Worm (Caenorhabditis elegans): ENCODE data around the gene rabs-5.

Gene rabs-5

ce11 chrIV:8118790-8119189, 11.4 kb upstream of the rabs-5 start, which contains the start of gene F42G8.8:
F42G8.8 (plus strand) TSS chrIV:8119090.
- TF ChIP-seq ztf-29 (GFP tag; IDR thresholded peaks at IDR 0.05) = no peak
- TF ChIP-seq med-1 (GFP tag; optimal IDR thresholded peaks at IDR 0.05; ENCODE audit: insufficient read depth) = no peak
- TF ChIP-seq klf-2 (GFP tag; conservative IDR thresholded peaks at IDR 0.05) = no peak

ce11 chrIV:8115462-8115861, 8.1 kb upstream of the rabs-5 start, which contains the start of gene irld-8:
irld-8 (plus strand) TSS chrIV:8115762.
- TF ChIP-seq ztf-29 (GFP tag; IDR thresholded peaks at IDR 0.05) (no peak), ref-1 (GFP tag; conservative IDR thresholded peaks at IDR 0.05) (no peak), cog-1 (tag; optimal IDR thresholded peaks at IDR 0.05) (no peak), flt-1 (GFP tag; IDR thresholded peaks at IDR 0.05) (no peak), tab-1 (GFP tag; IDR thresholded peaks at IDR 0.05) (no peak), ztf-23 (GFP tag; IDR thresholded peaks at IDR 0.05) (no peak), T22C8.4 (GFP tag; IDR thresholded peaks at IDR 0.05) (no peak), klf-2 (GFP tag; conservative IDR thresholded peaks at IDR 0.05) (no peak), med-1 (GFP tag; optimal IDR thresholded peaks at IDR 0.05; ENCODE audit: insufficient read depth) (no peak)

- no peak for TF ChIP-seq tab-1 (GFP tag; IDR thresholded peaks at IDR 0.05)
- no peak for TF ChIP-seq ref-1 (GFP tag; conservative IDR thresholded peaks at IDR 0.05)
- no peak for TF ChIP-seq ztf-29 (GFP tag; IDR thresholded peaks at IDR 0.05)
- TF ChIP-seq klf-2 (GFP tag; conservative IDR thresholded peaks at IDR 0.05) = no peak
- no peak for TF ChIP-seq cog-1 (tag; optimal IDR thresholded peaks at IDR 0.05)
- TF ChIP-seq flt-1 (GFP tag; IDR thresholded peaks at IDR 0.05) = no peak
- no peak for TF ChIP-seq ztf-23 (GFP tag; IDR thresholded peaks at IDR 0.05)
- TF ChIP-seq med-1 (GFP tag; optimal IDR thresholded peaks at IDR 0.05; ENCODE audit: insufficient read depth) = no peak
- no peak for TF ChIP-seq T22C8.4 (GFP tag; IDR thresholded peaks at IDR 0.05)
These were observed 7.1 kb upstream of the rabs-5 start for ce11 chrIV:8114535-8114934.

DNA sequence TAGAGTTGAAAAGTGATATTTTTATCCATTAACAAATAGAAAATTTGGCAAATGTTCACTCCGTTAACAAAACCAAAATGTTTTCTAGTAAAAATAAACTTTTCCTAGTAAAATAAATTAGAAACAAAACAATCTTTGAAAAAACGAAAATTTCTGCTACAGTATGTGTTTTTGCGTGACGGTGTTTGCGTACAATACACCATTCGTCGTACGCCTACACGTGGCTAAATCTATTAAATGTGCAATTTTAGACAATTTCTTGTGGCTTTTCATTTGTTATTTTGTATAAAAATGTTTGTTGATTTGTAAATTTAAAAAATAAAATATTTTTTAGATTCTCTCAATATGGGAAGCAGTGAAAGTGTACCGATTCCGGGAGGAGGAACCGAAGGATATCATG, 5.8 kb upstream of the rabs-5 start, which contains the start of gene Y42H9AR.1:
TSS of gene Y42H9AR.1 (plus strand) at position 233 of the 400 bp plus-strand sequence.
- TF ChIP-seq ztf-23 (GFP tag; IDR thresholded peaks at IDR 0.05) (no peak), klf-2 (GFP tag; conservative IDR thresholded peaks at IDR 0.05) (no peak), ztf-29 (GFP tag; IDR thresholded peaks at IDR 0.05) (no peak), tab-1 (GFP tag; IDR thresholded peaks at IDR 0.05) (no peak), T22C8.4 (GFP tag; IDR thresholded peaks at IDR 0.05) (no peak), flt-1 (GFP tag; IDR thresholded peaks at IDR 0.05) (no peak)

DNA sequence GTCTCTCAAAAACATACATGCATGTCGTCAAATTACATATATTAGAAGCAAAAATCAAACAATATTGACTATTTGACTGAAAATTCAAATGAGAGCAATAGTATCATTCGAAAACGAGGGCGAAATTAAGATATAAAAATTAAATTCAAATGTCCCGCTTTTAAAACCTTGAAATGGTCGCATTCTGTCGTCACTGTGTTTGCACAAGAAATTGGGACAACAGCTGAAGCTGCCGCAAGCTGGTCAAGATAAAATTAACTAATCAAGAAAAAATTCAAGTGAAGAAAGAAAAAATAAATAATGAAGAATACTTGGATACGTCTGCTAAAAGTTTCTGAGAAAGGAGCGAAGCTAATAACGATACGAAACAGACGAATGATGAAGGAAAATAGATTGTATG, 5.2 kb upstream of the rabs-5 start:
- TF ChIP-seq tab-1 (GFP tag; IDR thresholded peaks at IDR 0.05) = no peak

DNA sequence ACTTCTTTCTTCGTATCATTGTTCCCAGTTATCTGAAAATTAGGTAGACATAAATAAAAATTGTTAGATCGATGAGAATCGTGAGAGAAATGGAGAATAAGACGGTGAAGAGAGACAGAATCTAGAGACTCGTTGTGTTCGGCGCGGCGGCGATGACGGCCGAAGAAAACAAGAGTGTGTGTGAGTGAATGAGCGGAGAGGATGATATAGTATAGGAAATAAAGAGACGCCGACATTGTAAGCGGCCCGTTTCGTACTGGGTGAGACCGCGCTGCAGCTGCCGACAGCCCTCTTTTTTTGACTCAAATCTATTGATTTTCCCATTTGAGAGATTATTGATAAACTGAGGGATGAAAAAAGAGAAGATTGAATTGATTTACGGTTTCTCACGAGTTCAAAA, 4.8 kb upstream of the rabs-5 start, which contains the start of gene Y42H9AR.4:
TSS of gene Y42H9AR.4 (minus strand) at position 32 of the 400 bp plus-strand sequence.
- TF ChIP-seq tab-1 (GFP tag; IDR thresholded peaks at IDR 0.05) (no peak), cog-1 (tag; optimal IDR thresholded peaks at IDR 0.05) (peak; percentile 46), T22C8.4 (GFP tag; IDR thresholded peaks at IDR 0.05) (no peak)

- TF ChIP-seq ztf-29 (GFP tag; IDR thresholded peaks at IDR 0.05) (no peak), med-1 (GFP tag; optimal IDR thresholded peaks at IDR 0.05; ENCODE audit: insufficient read depth) (no peak), T22C8.4 (GFP tag; IDR thresholded peaks at IDR 0.05) (no peak), ref-1 (GFP tag; conservative IDR thresholded peaks at IDR 0.05) (no peak), cog-1 (tag; optimal IDR thresholded peaks at IDR 0.05) (no peak), tab-1 (GFP tag; IDR thresholded peaks at IDR 0.05) (no peak), klf-2 (GFP tag; conservative IDR thresholded peaks at IDR 0.05) (no peak), flt-1 (GFP tag; IDR thresholded peaks at IDR 0.05) (no peak), ztf-23 (GFP tag; IDR thresholded peaks at IDR 0.05) (no peak)
These were observed 2.3 kb downstream of the rabs-5 start for ce11 chrIV:8105083-8105482.

ce11 chrIV:8103196-8103595, 4.2 kb downstream of the rabs-5 start:
- TF ChIP-seq flt-1 (GFP tag; IDR thresholded peaks at IDR 0.05) (no peak), T22C8.4 (GFP tag; IDR thresholded peaks at IDR 0.05) (no peak), ztf-29 (GFP tag; IDR thresholded peaks at IDR 0.05) (no peak), med-1 (GFP tag; optimal IDR thresholded peaks at IDR 0.05; ENCODE audit: insufficient read depth) (no peak), ref-1 (GFP tag; conservative IDR thresholded peaks at IDR 0.05) (no peak), ztf-23 (GFP tag; IDR thresholded peaks at IDR 0.05) (no peak), tab-1 (GFP tag; IDR thresholded peaks at IDR 0.05) (no peak), cog-1 (tag; optimal IDR thresholded peaks at IDR 0.05) (no peak), klf-2 (GFP tag; conservative IDR thresholded peaks at IDR 0.05) (no peak)

- TF ChIP-seq med-1 (GFP tag; optimal IDR thresholded peaks at IDR 0.05; ENCODE audit: insufficient read depth) = no peak
- TF ChIP-seq ztf-23 (GFP tag; IDR thresholded peaks at IDR 0.05) = no peak
- TF ChIP-seq T22C8.4 (GFP tag; IDR thresholded peaks at IDR 0.05) = no peak
- no peak for TF ChIP-seq ztf-29 (GFP tag; IDR thresholded peaks at IDR 0.05)
- TF ChIP-seq flt-1 (GFP tag; IDR thresholded peaks at IDR 0.05) = no peak
- TF ChIP-seq klf-2 (GFP tag; conservative IDR thresholded peaks at IDR 0.05) = no peak
These were observed 5.2 kb downstream of the rabs-5 start, which contains the start of gene Y42H9AR.5 for ce11 chrIV:8102231-8102630. Y42H9AR.5 (plus strand) TSS chrIV:8102531.

DNA sequence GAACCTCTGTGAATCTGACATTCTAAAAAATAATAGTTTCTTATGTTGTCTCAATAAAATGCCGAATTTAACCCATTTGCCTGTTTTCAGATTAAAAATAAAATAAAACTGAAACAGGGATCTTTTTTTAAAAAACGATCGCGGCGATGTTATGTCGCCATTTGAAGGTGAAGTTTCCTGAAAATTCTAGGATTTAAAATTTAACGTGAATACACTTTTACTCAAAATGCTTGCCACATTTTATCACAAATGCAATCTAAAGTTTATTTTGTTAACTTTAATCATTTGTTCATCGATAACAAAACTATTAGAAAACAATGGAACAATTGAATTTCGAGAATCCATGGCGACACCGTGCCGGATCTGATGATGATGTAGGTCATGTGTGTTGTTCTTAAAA, 7.8 kb downstream of the rabs-5 start, which contains the start of gene Y42H9AR.2:
TSS of gene Y42H9AR.2 (plus strand) at position 301 of the 400 bp plus-strand sequence.
- TF ChIP-seq ztf-23 (GFP tag; IDR thresholded peaks at IDR 0.05) (no peak), tab-1 (GFP tag; IDR thresholded peaks at IDR 0.05) (no peak), flt-1 (GFP tag; IDR thresholded peaks at IDR 0.05) (no peak), cog-1 (tag; optimal IDR thresholded peaks at IDR 0.05) (no peak), ztf-29 (GFP tag; IDR thresholded peaks at IDR 0.05) (no peak), klf-2 (GFP tag; conservative IDR thresholded peaks at IDR 0.05) (no peak), ref-1 (GFP tag; conservative IDR thresholded peaks at IDR 0.05) (no peak), T22C8.4 (GFP tag; IDR thresholded peaks at IDR 0.05) (no peak), med-1 (GFP tag; optimal IDR thresholded peaks at IDR 0.05; ENCODE audit: insufficient read depth) (no peak)

DNA sequence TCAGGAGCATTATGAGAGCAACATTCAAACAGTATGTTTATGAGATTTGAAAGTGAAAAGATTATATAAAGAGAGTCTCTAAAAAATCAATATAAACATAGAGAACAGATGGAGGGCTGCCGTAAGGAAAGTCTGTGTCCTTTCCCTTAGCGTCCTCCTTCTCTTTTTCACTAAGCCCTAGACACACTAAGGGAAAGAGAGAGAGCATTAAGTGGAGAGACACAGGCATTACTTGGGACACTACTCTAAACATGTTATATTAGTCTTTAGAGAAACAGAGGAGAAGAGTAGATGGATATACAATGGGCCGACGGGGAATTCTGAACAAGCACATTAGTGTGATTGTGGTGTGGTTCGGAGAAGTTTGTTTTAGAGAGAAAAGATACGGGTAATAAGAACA, 11.0 kb downstream of the rabs-5 start:
- TF ChIP-seq med-1 (GFP tag; optimal IDR thresholded peaks at IDR 0.05; ENCODE audit: insufficient read depth) = no peak
- no peak for TF ChIP-seq ref-1 (GFP tag; conservative IDR thresholded peaks at IDR 0.05)
- TF ChIP-seq T22C8.4 (GFP tag; IDR thresholded peaks at IDR 0.05) = no peak
- TF ChIP-seq klf-2 (GFP tag; conservative IDR thresholded peaks at IDR 0.05) = no peak
- TF ChIP-seq flt-1 (GFP tag; IDR thresholded peaks at IDR 0.05) = no peak
- TF ChIP-seq tab-1 (GFP tag; IDR thresholded peaks at IDR 0.05) = no peak
- TF ChIP-seq cog-1 (tag; optimal IDR thresholded peaks at IDR 0.05) = no peak
- TF ChIP-seq ztf-29 (GFP tag; IDR thresholded peaks at IDR 0.05) = no peak
- TF ChIP-seq ztf-23 (GFP tag; IDR thresholded peaks at IDR 0.05) = no peak

All from whole organism, midembryonic.